Worm (Caenorhabditis elegans): ENCODE measurements around the gene msa-1.
"Not testable (repeated sequence)": the region's sequence is repeated elsewhere in the genome, so short reads cannot be mapped to it uniquely, and the experiment has no call there.

DNA sequence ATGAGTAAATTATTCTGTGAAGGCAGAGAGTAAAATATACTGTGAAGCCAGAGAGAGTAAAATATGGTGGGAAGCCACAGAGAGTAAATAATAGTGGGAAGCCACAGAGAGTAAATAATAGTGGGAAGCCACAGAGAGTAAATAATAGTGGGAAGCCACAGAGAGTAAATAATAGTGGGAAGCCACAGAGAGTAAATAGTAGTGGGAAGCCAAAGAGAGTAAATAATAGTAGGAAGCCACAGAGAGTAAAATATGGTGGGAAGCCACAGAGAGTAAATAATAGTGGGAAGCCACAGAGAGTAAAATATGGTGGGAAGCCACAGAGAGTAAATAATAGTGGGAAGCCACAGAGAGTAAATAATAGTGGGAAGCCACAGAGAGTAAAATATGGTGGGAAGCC is 40.3 kb upstream of the msa-1 start:
- TF ChIP-seq T23F11.4 (GFP tag; optimal IDR thresholded peaks at IDR 0.05); dve-1 (tag; optimal IDR thresholded peaks at IDR 0.05); fkh-10 (GFP tag; optimal IDR thresholded peaks at IDR 0.05); ama-1 (optimal IDR thresholded peaks at IDR 0.05); ceh-45 (GFP tag; IDR thresholded peaks at IDR 0.05); ceh-31 (tag; optimal IDR thresholded peaks at IDR 0.05); syd-9 (tag; optimal IDR thresholded peaks at IDR 0.05): not testable (repeated sequence)
